Worm (Caenorhabditis elegans) whole organism, L4/young adult: ENCODE data around the gene slmp-1.

ENCODE experiments used
- W03F9.2 ChIP-seq: fragments of 150-350 bp; optimal IDR thresholded peaks from 2 replicates; lab custom pipeline; 2014; ENCODE audit warnings: missing biosample characterization, missing genetic modification characterization
- dao-5 ChIP-seq: sonication (generic microtip); optimal IDR thresholded peaks from 2 replicates; lab custom pipeline; 2016; ENCODE audit warnings: missing genotype, missing genetic modification characterization, moderate library complexity, missing compliant biosample characterization
- him-1 ChIP-seq: sonication (generic microtip); optimal IDR thresholded peaks from 2 replicates; lab custom pipeline; 2016; ENCODE audit warnings: missing genotype, missing genetic modification reagents, missing genetic modification characterization, missing compliant biosample characterization

slmp-1 gene

DNA sequence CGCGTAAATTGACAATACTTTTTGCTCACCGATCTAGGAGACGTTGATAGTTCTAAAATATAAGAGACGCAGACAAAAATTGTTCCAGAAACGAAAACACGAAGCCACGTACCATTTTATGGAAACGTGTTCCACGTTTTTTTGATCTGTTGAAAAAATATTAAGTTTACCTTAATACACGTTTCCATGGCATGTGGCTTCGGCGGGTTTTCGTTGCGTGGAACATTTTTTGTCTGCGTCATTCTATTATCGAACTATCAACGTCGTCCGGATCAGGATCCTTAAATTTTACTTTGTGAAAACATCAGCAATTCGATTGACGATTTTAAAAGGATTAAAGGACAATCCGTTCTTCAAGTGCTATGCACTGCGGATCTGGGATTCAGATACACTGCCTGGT, 52.1 kb downstream of the slmp-1 start, which contains the start of gene T26C12.2:
Gene T26C12.2 (minus strand): TSS at position 101 of the 400 bp plus-strand sequence.
- TF ChIP-seq W03F9.2 (tag; lab: Kevin White, UChicago) = no peak
- TF ChIP-seq him-1 (tag; lab: Kevin White, UChicago) = no peak

ce11 chrIV:3266841-3267240, 53.3 kb downstream of the slmp-1 start:
- TF ChIP-seq him-1 (tag; lab: Kevin White, UChicago) (no peak), dao-5 (tag; lab: Kevin White, UChicago) (no peak), W03F9.2 (tag; lab: Kevin White, UChicago) (no peak)

DNA sequence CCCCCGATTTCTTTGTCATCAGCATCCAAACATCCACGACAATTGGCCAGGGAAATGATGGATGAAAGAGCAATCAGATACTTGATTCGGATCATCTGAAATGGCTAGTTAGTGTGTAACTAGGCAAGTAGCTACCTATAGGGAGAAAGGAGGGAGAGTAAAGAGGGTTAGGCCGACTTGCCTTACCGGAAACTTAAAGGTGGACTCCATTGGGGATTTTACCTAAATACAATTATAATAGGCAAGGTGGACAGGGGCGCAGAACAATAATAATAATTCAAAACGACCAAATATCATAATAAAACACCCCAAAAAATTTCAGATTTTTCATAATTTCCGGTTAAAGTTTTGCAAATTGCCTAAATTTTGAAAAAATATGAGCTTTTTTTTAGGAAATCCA, 54.0 kb downstream of the slmp-1 start, which contains the start of gene clec-173:
Gene clec-173 (minus strand): TSS at position 101 of the 400 bp plus-strand sequence.
- no peak for TF ChIP-seq dao-5 (tag; lab: Kevin White, UChicago)
- no peak for TF ChIP-seq W03F9.2 (tag; lab: Kevin White, UChicago)
- no peak for TF ChIP-seq him-1 (tag; lab: Kevin White, UChicago)
